Worm (Caenorhabditis elegans): ENCODE data around the gene F21A3.4.
A peak's percentile ranks its signal among the peaks of the same experiment; 100 is the strongest.

Gene F21A3.4

ce11 chrV:15563985-15564384 is 27.6 kb downstream of the F21A3.4 start (continued):
- TF ChIP-seq spr-1 (tag; optimal IDR thresholded peaks at IDR 0.05) (no peak), egl-27 (tag; optimal IDR thresholded peaks at IDR 0.05) (peak; percentile 30), Y105C5A.15 (GFP tag; IDR thresholded peaks at IDR 0.05) (no peak), F44E2.7 (GFP tag; IDR thresholded peaks at IDR 0.05) (no peak), ces-1 (GFP tag; optimal IDR thresholded peaks at IDR 0.05) (no peak), nhr-11 (tag; optimal IDR thresholded peaks at IDR 0.05) (peak; percentile 40), hmg-1.1 (GFP tag; IDR thresholded peaks at IDR 0.05) (peak; percentile 19; the same call in 1 of the 2 replicates), hlh-11 (tag; optimal IDR thresholded peaks at IDR 0.05) (peak; percentile 76), lin-1 (GFP tag; IDR thresholded peaks at IDR 0.05) (no peak), pqm-1 (tag; optimal IDR thresholded peaks at IDR 0.05) (peak; percentile 37), daf-8 (GFP tag; IDR thresholded peaks at IDR 0.05) (no peak), snpc-4 (tag; optimal IDR thresholded peaks at IDR 0.05) (no peak), pha-4 (GFP tag; IDR thresholded peaks at IDR 0.05) (0 out of 2 replicates have a peak, but pooled peaks have one; percentile 12), pha-4 (tag; optimal IDR thresholded peaks at IDR 0.05) (no peak)

ce11 chrV:15566511-15567178 is 30.2 kb downstream of the F21A3.4 start:
- TF ChIP-seq mdl-1 (tag; optimal IDR thresholded peaks at IDR 0.05) = peak; percentile 60 to 98
- TF ChIP-seq ama-1 (optimal IDR thresholded peaks at IDR 0.05) = peak; percentile 96
- no peak for TF ChIP-seq spr-3 (GFP tag; optimal IDR thresholded peaks at IDR 0.05)
- peak; percentile 77; the same call in 1 of the 2 replicates for TF ChIP-seq ceh-20 (GFP tag; IDR thresholded peaks at IDR 0.05)
- TF ChIP-seq zip-2 (tag; optimal IDR thresholded peaks at IDR 0.05) = no peak
- TF ChIP-seq daf-8 (GFP tag; IDR thresholded peaks at IDR 0.05) = no peak
- 0 out of 2 replicates have a peak, but pooled peaks have one; percentile 29 for TF ChIP-seq ctbp-1 (GFP tag; IDR thresholded peaks at IDR 0.05)
- no peak; the same call in 1 of the 2 replicates for TF ChIP-seq tra-1 (GFP tag; IDR thresholded peaks at IDR 0.05)
- TF ChIP-seq madf-5 (GFP tag; IDR thresholded peaks at IDR 0.05) = no peak
- no peak for TF ChIP-seq zfp-3 (GFP tag; conservative IDR thresholded peaks at IDR 0.05)
- no peak for TF ChIP-seq nhr-41 (GFP tag; IDR thresholded peaks at IDR 0.05)
- no peak for TF ChIP-seq ceh-82 (tag; optimal IDR thresholded peaks at IDR 0.05)
- TF ChIP-seq ceh-62 (tag; optimal IDR thresholded peaks at IDR 0.05) = no peak
- TF ChIP-seq Y105C5A.15 (GFP tag; IDR thresholded peaks at IDR 0.05) = no peak
- TF ChIP-seq mdt-29 (GFP tag; IDR thresholded peaks at IDR 0.05) = peak; percentile 69; the same call in 1 of the 2 replicates
- no peak for TF ChIP-seq ztf-11 (tag; optimal IDR thresholded peaks at IDR 0.05)
- peak; percentile 86 for TF ChIP-seq dve-1 (tag; optimal IDR thresholded peaks at IDR 0.05; ENCODE audit: insufficient read depth)
- TF ChIP-seq F26F4.8 (GFP tag; conservative IDR thresholded peaks at IDR 0.05) = no peak
- TF ChIP-seq gei-8 (GFP tag; optimal IDR thresholded peaks at IDR 0.05) = no peak
- peak; percentile 52; the same call in 1 of the 2 replicates for TF ChIP-seq php-3 (GFP tag; IDR thresholded peaks at IDR 0.05)
- peak; percentile 75 to 79 for TF ChIP-seq lsy-2 (tag; optimal IDR thresholded peaks at IDR 0.05)
- TF ChIP-seq mep-1 (tag; optimal IDR thresholded peaks at IDR 0.05) = peak; percentile 90
- TF ChIP-seq lim-7 (GFP tag; IDR thresholded peaks at IDR 0.05) = no peak
- TF ChIP-seq zfp-2 (tag; optimal IDR thresholded peaks at IDR 0.05) = no peak
- 0 out of 2 replicates have a peak, but pooled peaks have one; percentile 18 for TF ChIP-seq T26A8.4 (GFP tag; IDR thresholded peaks at IDR 0.05)
- TF ChIP-seq dmd-8 (GFP tag; IDR thresholded peaks at IDR 0.05) = no peak
- peak; percentile 93 for TF ChIP-seq nhr-11 (tag; optimal IDR thresholded peaks at IDR 0.05)
- TF ChIP-seq lin-15B (tag; optimal IDR thresholded peaks at IDR 0.05) = no peak
- no peak for TF ChIP-seq pqm-1 (tag; optimal IDR thresholded peaks at IDR 0.05)
- TF ChIP-seq mxl-3 (GFP tag; optimal IDR thresholded peaks at IDR 0.05) = peak; percentile 64
- peak; percentile 60; the same call in 1 of the 2 replicates for TF ChIP-seq hmg-1.1 (GFP tag; IDR thresholded peaks at IDR 0.05)
- no peak for TF ChIP-seq attf-4 (tag; optimal IDR thresholded peaks at IDR 0.05)
- TF ChIP-seq Y75B8A.6 (GFP tag; IDR thresholded peaks at IDR 0.05) = no peak
- peak; percentile 76 for TF ChIP-seq duxl-1 (tag; optimal IDR thresholded peaks at IDR 0.05; ENCODE audit: poor library complexity)
- peak; percentile 63 for TF ChIP-seq mes-2 (tag; optimal IDR thresholded peaks at IDR 0.05; ENCODE audit: poor library complexity, severe bottlenecking)
- TF ChIP-seq fkh-10 (GFP tag; optimal IDR thresholded peaks at IDR 0.05) = no peak
- no peak for TF ChIP-seq unc-130 (GFP tag; optimal IDR thresholded peaks at IDR 0.05)
- no peak for TF ChIP-seq ceh-32 (tag; optimal IDR thresholded peaks at IDR 0.05; ENCODE audit: poor library complexity)
- TF ChIP-seq zip-11 (GFP tag; IDR thresholded peaks at IDR 0.05) = no peak
